Worm (Caenorhabditis elegans): Measurements from ENCODE around the gene F35A5.8.

F35A5.8 gene

ce11 chrX:3752443-3752842, 50.8 kb downstream of the F35A5.8 start:
- TF ChIP-seq zip-5 (tag; optimal IDR thresholded peaks at IDR 0.05): no peak
- TF ChIP-seq ets-4 (tag; optimal IDR thresholded peaks at IDR 0.05): no peak
- TF ChIP-seq ahr-1 (tag; optimal IDR thresholded peaks at IDR 0.05): no peak
- no peak for TF ChIP-seq elt-4 (tag; optimal IDR thresholded peaks at IDR 0.05)
- TF ChIP-seq sox-2 (GFP tag; IDR thresholded peaks at IDR 0.05): no peak
- TF ChIP-seq fkh-6 (tag; optimal IDR thresholded peaks at IDR 0.05): no peak
- TF ChIP-seq pag-3 (tag; optimal IDR thresholded peaks at IDR 0.05; ENCODE audit: borderline replicate concordance): no peak

- TF ChIP-seq fkh-10 (GFP tag; optimal IDR thresholded peaks at IDR 0.05) (no peak), ceh-31 (tag; optimal IDR thresholded peaks at IDR 0.05) (no peak), ceh-22 (tag; optimal IDR thresholded peaks at IDR 0.05) (no peak), unc-55 (GFP tag; optimal IDR thresholded peaks at IDR 0.05) (no peak), ama-1 (optimal IDR thresholded peaks at IDR 0.05) (no peak), hlh-30 (tag; optimal IDR thresholded peaks at IDR 0.05; ENCODE audit: insufficient read depth) (no peak), F13H6.1 (tag; optimal IDR thresholded peaks at IDR 0.05) (no peak), gmeb-2 (tag; optimal IDR thresholded peaks at IDR 0.05) (no peak), dve-1 (tag; optimal IDR thresholded peaks at IDR 0.05) (no peak), ceh-45 (GFP tag; IDR thresholded peaks at IDR 0.05) (no peak), pax-1 (tag; optimal IDR thresholded peaks at IDR 0.05) (no peak), nhr-232 (tag; optimal IDR thresholded peaks at IDR 0.05) (no peak), ets-4 (tag; optimal IDR thresholded peaks at IDR 0.05) (no peak), fkh-6 (tag; optimal IDR thresholded peaks at IDR 0.05) (no peak), sdc-2 (tag; optimal IDR thresholded peaks at IDR 0.05) (no peak), npax-4 (tag; optimal IDR thresholded peaks at IDR 0.05) (no peak)
These were observed 51.9 kb downstream of the F35A5.8 start for ce11 chrX:3751370-3751769.
